Worm (Caenorhabditis elegans) whole organism, L2 larva: ENCODE data around the gene F31F6.1.

Experiments used
- C34F6.9 ChIP-seq: fragments of 150-350 bp; optimal IDR thresholded peaks from 2 replicates; lab custom pipeline; 2014; ENCODE audit warnings: missing biosample characterization, missing genetic modification characterization
- F13H6.1 ChIP-seq: sonication (generic microtip); optimal IDR thresholded peaks from 2 replicates; lab custom pipeline; 2016; ENCODE audit warnings: missing genetic modification characterization, missing compliant biosample characterization
- R02D3.7 ChIP-seq: fragments of 150-350 bp; optimal IDR thresholded peaks from 2 replicates; lab custom pipeline; 2014; ENCODE audit warnings: missing biosample characterization, missing genetic modification characterization
- Y55F3AM.14 ChIP-seq: fragments of 200-800 bp; sonication (Bioruptor generic); optimal IDR thresholded peaks from 2 replicates; lab custom pipeline; 2018; ENCODE audit warnings: mild to moderate bottlenecking, missing genetic modification characterization, missing compliant biosample characterization
- ZK546.5 ChIP-seq: sonication (generic microtip); optimal IDR thresholded peaks from 2 replicates; lab custom pipeline; 2017; ENCODE audit warnings: missing biosample characterization, missing genetic modification characterization
- alr-1 ChIP-seq: fragments of 150-350 bp; optimal IDR thresholded peaks from 2 replicates; lab custom pipeline; 2014; ENCODE audit warnings: missing biosample characterization, missing genetic modification characterization
- aly-2 ChIP-seq: fragments of 150-350 bp; optimal IDR thresholded peaks from 2 replicates; lab custom pipeline; 2014; ENCODE audit warnings: missing biosample characterization, missing genetic modification characterization
- ama-1 ChIP-seq: fragments of 150-350 bp; optimal IDR thresholded peaks from 2 replicates; lab custom pipeline; 2018; ENCODE audit warnings: inconsistent platforms
- blmp-1 ChIP-seq: sonication (generic microtip); optimal IDR thresholded peaks from 2 replicates; lab custom pipeline; 2017; ENCODE audit warnings: missing genetic modification characterization, mild to moderate bottlenecking, missing compliant biosample characterization, antibody characterized with exemption, moderate library complexity; ENCODE audit not compliant: insufficient read depth
- ceh-16 ChIP-seq: fragments of 150-350 bp; optimal IDR thresholded peaks from 2 replicates; lab custom pipeline; 2014; ENCODE audit warnings: missing biosample characterization, missing genetic modification characterization
- ceh-82 ChIP-seq: fragments of 150-350 bp; optimal IDR thresholded peaks from 2 replicates; lab custom pipeline; 2014; ENCODE audit warnings: missing biosample characterization, missing genetic modification characterization
- crh-2 ChIP-seq: sonication (generic microtip); optimal IDR thresholded peaks from 2 replicates; lab custom pipeline; 2017; ENCODE audit warnings: missing biosample characterization, missing genetic modification characterization
- dmd-4 ChIP-seq: sonication (generic microtip); optimal IDR thresholded peaks from 2 replicates; lab custom pipeline; 2017; ENCODE audit warnings: missing biosample characterization, missing genetic modification characterization
- egl-27 ChIP-seq: sonication (generic microtip); optimal IDR thresholded peaks from 3 replicates; lab custom pipeline; 2017; ENCODE audit warnings: missing biosample characterization, missing genetic modification reagents, missing genetic modification characterization
- elt-1 ChIP-seq: fragments of 150-350 bp; optimal IDR thresholded peaks from 2 replicates; lab custom pipeline; 2014; ENCODE audit warnings: missing biosample characterization, missing genetic modification characterization
- elt-3 ChIP-seq: sonication (generic microtip); optimal IDR thresholded peaks from 2 replicates; lab custom pipeline; 2017; ENCODE audit warnings: missing biosample characterization, missing genetic modification characterization
- fos-1 ChIP-seq: fragments of 150-350 bp; optimal IDR thresholded peaks from 2 replicates; lab custom pipeline; 2014; ENCODE audit warnings: missing biosample characterization, missing genetic modification characterization
- gmeb-1 ChIP-seq: fragments of 150-350 bp; optimal IDR thresholded peaks from 2 replicates; lab custom pipeline; 2014; ENCODE audit warnings: missing biosample characterization, missing genetic modification characterization
- lin-11 ChIP-seq: fragments of 150-350 bp; sonication (generic microtip); optimal IDR thresholded peaks from 2 replicates; lab custom pipeline; 2014; ENCODE audit warnings: missing biosample characterization, missing genetic modification characterization, inconsistent platforms, mixed read lengths
- lin-13 ChIP-seq: fragments of 150-350 bp; optimal IDR thresholded peaks from 2 replicates; lab custom pipeline; 2014; ENCODE audit warnings: missing biosample characterization, missing genetic modification reagents, missing genetic modification characterization
- lsy-2 ChIP-seq, 2 experiments: fragments of 150-350 bp in 1 of 2; sonication (generic microtip) in 1 of 2; optimal IDR thresholded peaks; 2 replicates each; lab custom pipeline; 2014 to 2017; ENCODE audit warnings: missing biosample characterization in 2 of 2, missing genetic modification characterization in 2 of 2
- mab-5 ChIP-seq: fragments of 150-350 bp; optimal IDR thresholded peaks from 2 replicates; lab custom pipeline; 2014; ENCODE audit warnings: missing biosample characterization, missing genetic modification characterization
- mbf-1 ChIP-seq: sonication (generic microtip); optimal IDR thresholded peaks from 2 replicates; lab custom pipeline; 2017; ENCODE audit warnings: missing biosample characterization, missing genetic modification characterization
- mdl-1 ChIP-seq, 2 experiments: fragments of 150-350 bp in 1 of 2; sonication (generic microtip) in 1 of 2; optimal IDR thresholded peaks; 2 replicates each; lab custom pipeline; 2017; ENCODE audit warnings: missing biosample characterization in 2 of 2, missing genetic modification characterization in 2 of 2
- nhr-10 ChIP-seq: sonication (generic microtip); optimal IDR thresholded peaks from 2 replicates; lab custom pipeline; 2017; ENCODE audit warnings: missing biosample characterization, missing genetic modification characterization
- nhr-11 ChIP-seq: fragments of 150-350 bp; optimal IDR thresholded peaks from 2 replicates; lab custom pipeline; 2014; ENCODE audit warnings: missing biosample characterization, missing genetic modification characterization
- nhr-12 ChIP-seq: fragments of 150-350 bp; optimal IDR thresholded peaks from 2 replicates; lab custom pipeline; 2014; ENCODE audit warnings: missing biosample characterization, missing genetic modification characterization
- nhr-129 ChIP-seq: fragments of 150-350 bp; optimal IDR thresholded peaks from 2 replicates; lab custom pipeline; 2014; ENCODE audit warnings: missing biosample characterization, missing genetic modification characterization
- nhr-21 ChIP-seq: fragments of 150-350 bp; optimal IDR thresholded peaks from 2 replicates; lab custom pipeline; 2014; ENCODE audit warnings: missing biosample characterization, missing genetic modification characterization
- nhr-23 ChIP-seq: fragments of 150-350 bp; optimal IDR thresholded peaks from 2 replicates; lab custom pipeline; 2014; ENCODE audit warnings: missing biosample characterization, missing genetic modification reagents, missing genetic modification characterization
- nhr-237 ChIP-seq: fragments of 150-350 bp; optimal IDR thresholded peaks from 2 replicates; lab custom pipeline; 2014; ENCODE audit warnings: missing biosample characterization, missing genetic modification characterization
- nhr-25 ChIP-seq: fragments of 150-350 bp; sonication (generic microtip); optimal IDR thresholded peaks from 3 replicates; lab custom pipeline; 2014; ENCODE audit warnings: missing biosample characterization, missing genetic modification characterization
- nhr-6 ChIP-seq: fragments of 150-350 bp; optimal IDR thresholded peaks from 2 replicates; lab custom pipeline; 2014; ENCODE audit warnings: missing biosample characterization, missing genetic modification characterization
- nhr-77 ChIP-seq: fragments of 150-350 bp; optimal IDR thresholded peaks from 2 replicates; lab custom pipeline; 2014; ENCODE audit warnings: missing biosample characterization, missing genetic modification characterization
- peb-1 ChIP-seq: fragments of 150-350 bp; optimal IDR thresholded peaks from 2 replicates; lab custom pipeline; 2014; ENCODE audit warnings: missing biosample characterization, missing genetic modification characterization
- sem-4 ChIP-seq: fragments of 150-350 bp; optimal IDR thresholded peaks from 2 replicates; lab custom pipeline; 2014; ENCODE audit warnings: missing biosample characterization, missing genetic modification reagents, missing genetic modification characterization
- skn-1 ChIP-seq: sonication (generic microtip); optimal IDR thresholded peaks from 2 replicates; lab custom pipeline; 2017; ENCODE audit warnings: missing biosample characterization, missing genetic modification characterization
- sma-3 ChIP-seq: sonication (generic microtip); optimal IDR thresholded peaks from 2 replicates; lab custom pipeline; 2016; ENCODE audit warnings: missing genetic modification reagents, missing genetic modification characterization, missing compliant biosample characterization
- sma-9 ChIP-seq, 2 experiments: fragments of 150-350 bp in 1 of 2; sonication (generic microtip) in 1 of 2; optimal IDR thresholded peaks; 2 replicates each; lab custom pipeline; 2014 to 2016; ENCODE audit warnings: missing genetic modification characterization in 2 of 2, mild to moderate bottlenecking in 1 of 2, missing biosample characterization in 1 of 2, missing compliant biosample characterization in 1 of 2, missing genetic modification reagents in 1 of 2, moderate library complexity in 1 of 2
- snpc-4 ChIP-seq: fragments of 150-350 bp; optimal IDR thresholded peaks from 2 replicates; lab custom pipeline; 2014; ENCODE audit warnings: missing biosample characterization, missing genetic modification characterization
- unc-39 ChIP-seq: fragments of 150-350 bp; optimal IDR thresholded peaks from 2 replicates; lab custom pipeline; 2014; ENCODE audit warnings: missing biosample characterization, missing genetic modification characterization
- unc-55 ChIP-seq: fragments of 150-350 bp; sonication (generic microtip); optimal IDR thresholded peaks from 3 replicates; lab custom pipeline; 2014; ENCODE audit warnings: missing biosample characterization, missing genetic modification reagents, missing genetic modification characterization
- unc-62 ChIP-seq: fragments of 150-350 bp; optimal IDR thresholded peaks from 2 replicates; lab custom pipeline; 2014; ENCODE audit warnings: missing biosample characterization, missing genetic modification reagents, missing genetic modification characterization
- zag-1 ChIP-seq: fragments of 150-350 bp; optimal IDR thresholded peaks from 2 replicates; lab custom pipeline; 2014; ENCODE audit warnings: missing biosample characterization, missing genetic modification characterization
- ztf-1 ChIP-seq: fragments of 200-800 bp; sonication (Bioruptor generic); conservative IDR thresholded peaks from 2 replicates; pipeline ENCODE4 v1.3.6; 2022; ENCODE audit warnings: missing genetic modification characterization, missing compliant biosample characterization
- ztf-11 ChIP-seq: sonication (generic microtip); optimal IDR thresholded peaks from 2 replicates; lab custom pipeline; 2017; ENCODE audit warnings: missing biosample characterization, missing genetic modification characterization
- ztf-4 ChIP-seq: fragments of 150-350 bp; optimal IDR thresholded peaks from 2 replicates; lab custom pipeline; 2014; ENCODE audit warnings: missing biosample characterization, missing genetic modification characterization

The F31F6.1 gene

DNA sequence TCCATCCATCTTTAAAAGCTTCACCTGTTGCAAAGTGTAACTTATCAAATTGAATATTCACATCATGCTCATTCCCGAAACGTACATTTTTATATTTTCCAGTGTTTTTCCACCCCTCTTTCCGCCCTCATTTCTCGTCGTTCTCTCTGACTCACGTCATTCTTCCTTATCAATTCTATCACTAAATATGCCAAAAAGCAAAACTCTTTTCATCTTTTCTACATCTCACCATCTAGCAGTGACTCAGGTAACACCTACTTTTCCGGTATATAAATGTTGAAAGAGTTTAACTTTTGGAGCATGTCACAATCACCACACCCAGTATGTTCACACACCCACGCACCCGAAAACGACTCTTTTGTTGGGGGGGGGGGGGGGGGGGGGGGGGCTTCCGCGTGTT is 23.6 kb downstream of the F31F6.1 start:
- TF ChIP-seq lin-13 (GFP tag; lab: Kevin White, UChicago) (no peak), sma-9 (GFP tag; optimal IDR thresholded peaks at IDR 0.05; lab: Kevin White, UChicago) (peak; percentile 14), sma-9 (tag; optimal IDR thresholded peaks at IDR 0.05; lab: Kevin White, UChicago) (no peak), peb-1 (tag; lab: Kevin White, UChicago) (no peak), fos-1 (tag; lab: Kevin White, UChicago) (peak; percentile 81), ceh-16 (tag; lab: Kevin White, UChicago) (no peak)

DNA sequence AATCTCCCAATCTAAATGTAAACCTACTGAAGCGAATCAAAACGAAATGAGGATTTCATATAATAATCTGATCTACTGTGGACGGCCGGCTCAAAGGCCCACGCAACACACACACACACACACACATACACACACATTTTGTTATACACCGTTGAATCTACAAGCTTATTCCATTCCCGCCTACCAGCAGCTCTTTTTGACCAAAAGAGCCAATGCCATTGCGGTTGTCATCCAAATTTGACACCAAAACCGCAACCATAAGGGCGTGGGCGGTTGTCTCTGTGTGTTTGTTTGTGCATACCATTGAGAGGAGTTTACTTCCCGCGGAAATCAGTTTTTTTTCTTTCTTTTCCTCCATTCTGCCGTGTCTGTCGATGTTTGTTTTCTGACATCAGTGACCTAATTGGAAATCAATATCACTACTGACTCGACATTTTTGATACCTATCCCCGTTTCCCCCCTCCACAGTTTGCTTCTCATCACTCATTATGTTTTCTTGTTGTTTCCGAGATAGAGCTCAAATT is 25.2 kb downstream of the F31F6.1 start:
- no peak for TF ChIP-seq ceh-82
- TF ChIP-seq nhr-25 (tag; lab: Kevin White, UChicago): no peak
- no peak for TF ChIP-seq mbf-1 (tag; lab: Kevin White, UChicago)
- TF ChIP-seq fos-1 (tag; lab: Kevin White, UChicago): no peak
- no peak for TF ChIP-seq peb-1 (tag; lab: Kevin White, UChicago)
- no peak for TF ChIP-seq nhr-237 (tag; lab: Kevin White, UChicago)
- no peak for TF ChIP-seq aly-2 (tag; lab: Kevin White, UChicago)
- TF ChIP-seq lsy-2 (tag; optimal IDR thresholded peaks at IDR 0.05; lab: Kevin White, UChicago): no peak
- no peak for TF ChIP-seq nhr-23 (tag; lab: Kevin White, UChicago)
- no peak for TF ChIP-seq nhr-129 (tag; lab: Kevin White, UChicago)

DNA sequence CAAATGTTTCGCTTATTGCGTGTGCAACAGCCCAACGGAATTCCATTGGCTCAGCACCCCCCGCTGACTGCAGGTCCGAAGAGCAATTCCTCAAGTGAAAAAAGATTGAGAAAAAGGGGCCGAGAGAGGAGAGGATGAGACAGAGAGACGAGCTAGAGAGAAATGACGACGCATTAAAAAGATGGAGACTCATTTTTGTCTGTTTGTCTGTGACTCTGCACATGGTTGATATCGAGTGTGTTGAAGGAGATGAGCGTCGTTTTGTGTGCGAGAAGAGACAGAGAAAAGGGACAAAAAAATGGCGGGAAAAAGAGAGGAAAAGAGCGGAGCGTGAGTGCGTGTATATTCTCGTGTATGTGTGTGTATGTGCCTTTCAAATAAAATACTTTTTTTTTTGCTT is 27.1 kb downstream of the F31F6.1 start:
- TF ChIP-seq alr-1 (no peak), blmp-1 (tag; lab: Kevin White, UChicago) (no peak), nhr-23 (tag; lab: Kevin White, UChicago) (no peak), mdl-1 (tag; optimal IDR thresholded peaks at IDR 0.05; lab: Kevin White, UChicago) (peak; percentile 74 to 93), mab-5 (tag; lab: Kevin White, UChicago) (peak; percentile 89), nhr-21 (peak; percentile 44), nhr-129 (tag; lab: Kevin White, UChicago) (peak; percentile 98), aly-2 (tag; lab: Kevin White, UChicago) (no peak), ZK546.5 (tag; lab: Kevin White, UChicago) (peak; percentile 5), lsy-2 (tag; optimal IDR thresholded peaks at IDR 0.05; lab: Kevin White, UChicago) (peak; percentile 43 to 89), ama-1 (lab: Kevin White, UChicago) (peak; percentile 39), egl-27 (tag; lab: Kevin White, UChicago) (peak; percentile 96), unc-39 (tag; lab: Kevin White, UChicago) (peak; percentile 3), lin-11 (tag; lab: Kevin White, UChicago) (peak; percentile 85), skn-1 (tag; lab: Kevin White, UChicago) (peak; percentile 24), mbf-1 (tag; lab: Kevin White, UChicago) (no peak), lin-13 (GFP tag; lab: Kevin White, UChicago) (peak; percentile 90), ztf-11 (tag; lab: Kevin White, UChicago) (no peak), sem-4 (tag; lab: Kevin White, UChicago) (peak; percentile 87), snpc-4 (tag; lab: Kevin White, UChicago) (peak; percentile 57), C34F6.9 (tag; lab: Kevin White, UChicago) (peak; percentile 98), nhr-25 (tag; lab: Kevin White, UChicago) (peak; percentile 37), elt-3 (no peak), peb-1 (tag; lab: Kevin White, UChicago) (no peak), elt-1 (tag; lab: Kevin White, UChicago) (no peak), R02D3.7 (tag; lab: Kevin White, UChicago) (no peak), nhr-237 (tag; lab: Kevin White, UChicago) (no peak), crh-2 (peak; percentile 93), fos-1 (tag; lab: Kevin White, UChicago) (peak; percentile 97), gmeb-1 (tag; lab: Kevin White, UChicago) (peak; percentile 54), nhr-10 (tag; lab: Kevin White, UChicago) (no peak), ceh-16 (tag; lab: Kevin White, UChicago) (no peak), zag-1 (peak; percentile 96), nhr-12 (no peak), nhr-11 (no peak), nhr-6 (tag; lab: Kevin White, UChicago) (peak; percentile 87), ceh-82 (peak; percentile 51), sma-9 (GFP tag; optimal IDR thresholded peaks at IDR 0.05; lab: Kevin White, UChicago) (peak; percentile 93), sma-9 (tag; optimal IDR thresholded peaks at IDR 0.05; lab: Kevin White, UChicago) (no peak), nhr-77 (no peak), dmd-4 (peak; percentile 42), sma-3 (GFP tag; lab: Kevin White, UChicago) (peak; percentile 52), ztf-4 (peak; percentile 78), unc-62 (peak; percentile 5), ztf-1 (no peak), unc-55 (GFP tag; lab: Kevin White, UChicago) (peak; percentile 94), F13H6.1 (tag; lab: Kevin White, UChicago) (peak; percentile 94), Y55F3AM.14 (peak; percentile 81)
